Fruit fly (Drosophila melanogaster): ENCODE data around the gene Arf1.
A peak's percentile ranks its signal among the peaks of the same experiment; 100 is the strongest.

The Arf1 gene

DNA sequence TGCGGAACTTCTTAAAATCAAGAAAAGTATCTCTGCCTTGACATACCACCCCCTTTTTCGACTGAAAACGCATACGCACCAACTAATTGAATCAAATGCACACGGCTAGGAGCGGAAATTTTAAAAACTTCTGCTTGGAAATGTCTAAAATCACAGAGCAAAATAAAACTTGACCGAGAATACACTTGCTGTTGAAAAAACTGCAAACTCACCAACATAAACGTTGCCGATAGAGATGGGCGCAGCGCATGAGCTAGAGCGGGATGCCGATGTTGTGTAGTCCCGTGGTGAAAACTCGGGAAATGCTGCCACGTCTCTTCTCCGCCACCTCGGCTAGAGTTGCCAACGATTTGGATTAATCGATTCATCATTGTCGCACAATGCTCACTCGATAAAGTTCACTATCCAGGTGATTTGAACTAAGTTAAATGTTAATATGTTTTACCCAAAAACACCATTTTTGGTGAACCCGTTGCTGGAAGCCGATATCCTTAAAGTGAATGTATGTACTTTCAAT is at the start of gene Arf1, which contains the start of gene CG11109:
Arf1 (minus strand) TSS at position 387 of the 517 bp plus-strand sequence.
CG11109 (plus strand) TSS at position 356 of the 517 bp plus-strand sequence.
- peak; percentile 70 for TF ChIP-seq MESR4 (GFP tag; optimal IDR thresholded peaks at IDR 0.05)
- peak; percentile 45 for TF ChIP-seq CG3847 (GFP tag; IDR thresholded peaks at IDR 0.05)
- TF ChIP-seq Doc3 (GFP tag; IDR thresholded peaks at IDR 0.05; ENCODE audit: partially characterized antibody), result peak; percentile 33
- no peak for TF ChIP-seq CG13624 (GFP tag; optimal IDR thresholded peaks at IDR 0.05)
- peak; percentile 1 for TF ChIP-seq B-H2 (GFP tag; optimal IDR thresholded peaks at IDR 0.05)
- peak; percentile 24 for TF ChIP-seq Hmr (GFP tag; optimal IDR thresholded peaks at IDR 0.05)
- peak; percentile 13 for TF ChIP-seq CG2712 (tag; optimal IDR thresholded peaks at IDR 0.05)
- TF ChIP-seq ase (GFP tag; IDR thresholded peaks at IDR 0.05), result no peak
- peak; percentile 36 for TF ChIP-seq Nf-YC (tag; optimal IDR thresholded peaks at IDR 0.05)
- TF ChIP-seq crol (GFP tag; IDR thresholded peaks at IDR 0.05), result peak; percentile 67
- TF ChIP-seq crp (GFP tag; optimal IDR thresholded peaks at IDR 0.05), result peak in 1 of 2 experiments; percentile 43
- TF ChIP-seq ken (GFP tag; IDR thresholded peaks at IDR 0.05), result no peak
- peak; percentile 39 for TF ChIP-seq trem (tag; optimal IDR thresholded peaks at IDR 0.05)
- TF ChIP-seq Med (GFP tag), result peak; percentile 81
- peak; percentile 56; the same call in 1 of the 2 replicates for TF ChIP-seq nerfin-2 (GFP tag; IDR thresholded peaks at IDR 0.05; ENCODE audit: partially characterized antibody)
- no peak for TF ChIP-seq Hsf (GFP tag; optimal IDR thresholded peaks at IDR 0.05)
- no peak for TF ChIP-seq Hand (GFP tag; optimal IDR thresholded peaks at IDR 0.05)
- peak; percentile 24 for TF ChIP-seq grau (tag; optimal IDR thresholded peaks at IDR 0.05)
- peak; percentile 51 for TF ChIP-seq Dll (GFP tag; IDR thresholded peaks at IDR 0.05; ENCODE audit: partially characterized antibody)
- no peak for TF ChIP-seq CG7745 (tag; optimal IDR thresholded peaks at IDR 0.05)
- TF ChIP-seq HLH54F (GFP tag; optimal IDR thresholded peaks at IDR 0.05), result no peak
- TF ChIP-seq CG10979 (tag; optimal IDR thresholded peaks at IDR 0.05), result peak; percentile 3
- TF ChIP-seq HmgD (GFP tag; optimal IDR thresholded peaks at IDR 0.05), result peak; percentile 2
- no peak for TF ChIP-seq toy (GFP tag; IDR thresholded peaks at IDR 0.05)
- TF ChIP-seq CG11398 (GFP tag; optimal IDR thresholded peaks at IDR 0.05), result no peak
- TF ChIP-seq knrl (GFP tag; IDR thresholded peaks at IDR 0.05; ENCODE audit: partially characterized antibody), result peak; percentile 62
- TF ChIP-seq tll (GFP tag; optimal IDR thresholded peaks at IDR 0.05), result no peak
- peak; percentile 61 for TF ChIP-seq E2f2 (GFP tag; IDR thresholded peaks at IDR 0.05)
- no peak for TF ChIP-seq CG12942 (GFP tag; optimal IDR thresholded peaks at IDR 0.05)
- TF ChIP-seq HLHmδ (GFP tag; optimal IDR thresholded peaks at IDR 0.05), result peak; percentile 65
- TF ChIP-seq CG6654 (GFP tag; optimal IDR thresholded peaks at IDR 0.05), result no peak
- TF ChIP-seq p53 (GFP tag; optimal IDR thresholded peaks at IDR 0.05), result no peak
- 0 out of 2 replicates have a peak, but pooled peaks have one; percentile 10 for TF ChIP-seq vvl (GFP tag; IDR thresholded peaks at IDR 0.05)
- peak; percentile 7 for TF ChIP-seq tap (tag; optimal IDR thresholded peaks at IDR 0.05)
- 0 out of 2 replicates have a peak, but pooled peaks have one; percentile 7 for TF ChIP-seq CG31441 (GFP tag; IDR thresholded peaks at IDR 0.05)
- peak; percentile 74 for TF ChIP-seq stwl (tag; optimal IDR thresholded peaks at IDR 0.05)
- TF ChIP-seq CG13894 (tag; optimal IDR thresholded peaks at IDR 0.05), result no peak
- TF ChIP-seq chinmo (GFP tag; IDR thresholded peaks at IDR 0.05; ENCODE audit: partially characterized antibody), result peak; percentile 80
- no peak for TF ChIP-seq zfh1 (GFP tag; IDR thresholded peaks at IDR 0.05)
- peak; percentile 54 for TF ChIP-seq CG9932 (GFP tag; IDR thresholded peaks at IDR 0.05)
- peak; percentile 12 for TF ChIP-seq nom (GFP tag; optimal IDR thresholded peaks at IDR 0.05)
- no peak for TF ChIP-seq CG10431 (GFP tag; optimal IDR thresholded peaks at IDR 0.05)
- no peak for TF ChIP-seq fd102C (GFP tag; optimal IDR thresholded peaks at IDR 0.05)
- no peak for TF ChIP-seq CG8765 (GFP tag; IDR thresholded peaks at IDR 0.05)
- TF ChIP-seq tup (GFP tag; optimal IDR thresholded peaks at IDR 0.05), result no peak
- no peak for TF ChIP-seq psq (GFP tag; optimal IDR thresholded peaks at IDR 0.05)
- no peak for TF ChIP-seq CG1233 (GFP tag; optimal IDR thresholded peaks at IDR 0.05)
- TF ChIP-seq CG17385 (GFP tag; optimal IDR thresholded peaks at IDR 0.05), result no peak
- peak; percentile 30 for TF ChIP-seq CG12769 (tag; optimal IDR thresholded peaks at IDR 0.05)

Measured in whole organism, embryonic.